Fruit fly (Drosophila melanogaster): Measurements from ENCODE around the gene Snap24.

Snap24 gene

dm6 chr3R:9771519-9771972 is 8.6 kb upstream of the Snap24 start, which contains the start of gene CG9471 (continued):
- TF ChIP-seq CG13894 (tag; optimal IDR thresholded peaks at IDR 0.05) (peak; percentile 87), Stat92E (GFP tag; optimal IDR thresholded peaks at IDR 0.05) (peak in 1 of 3 experiments; percentile 71), CG2712 (tag; optimal IDR thresholded peaks at IDR 0.05) (peak; percentile 92), fd3F (GFP tag; optimal IDR thresholded peaks at IDR 0.05) (peak; percentile 89), CG32767 (GFP tag; IDR thresholded peaks at IDR 0.05) (peak; percentile 88; the same call in 1 of the 2 replicates), vfl (GFP tag; optimal IDR thresholded peaks at IDR 0.05) (peak; percentile 82), Ssrp (tag; optimal IDR thresholded peaks at IDR 0.05) (peak; percentile 87), Mrtf (GFP tag; IDR thresholded peaks at IDR 0.05) (peak; percentile 85), Dfd (GFP tag; optimal IDR thresholded peaks at IDR 0.05) (no peak), CG8765 (GFP tag; IDR thresholded peaks at IDR 0.05) (peak; percentile 70; the same call in 1 of the 2 replicates), Abd-B (GFP tag; optimal IDR thresholded peaks at IDR 0.05) (peak; percentile 90), MBD-R2 (GFP tag; IDR thresholded peaks at IDR 0.05) (peak; percentile 79), Fer1 (GFP tag; optimal IDR thresholded peaks at IDR 0.05) (peak; percentile 94), caup (GFP tag; optimal IDR thresholded peaks at IDR 0.05; ENCODE audit: severe bottlenecking) (peak; percentile 87), CG31224 (GFP tag; IDR thresholded peaks at IDR 0.05) (peak; percentile 83), Fer2 (tag; optimal IDR thresholded peaks at IDR 0.05) (peak; percentile 85), CG13296 (GFP tag; optimal IDR thresholded peaks at IDR 0.05) (peak; percentile 91), BEAF-32 (GFP tag; optimal IDR thresholded peaks at IDR 0.05) (peak; percentile 37), emc (GFP tag; optimal IDR thresholded peaks at IDR 0.05) (peak; percentile 70), pita (GFP tag; optimal IDR thresholded peaks at IDR 0.05) (no peak), nom (GFP tag; optimal IDR thresholded peaks at IDR 0.05) (peak; percentile 86), CG10366 (GFP tag; IDR thresholded peaks at IDR 0.05) (peak; percentile 93), Hmr (GFP tag; optimal IDR thresholded peaks at IDR 0.05) (peak; percentile 92), her (GFP tag; optimal IDR thresholded peaks at IDR 0.05) (peak; percentile 81), cas (GFP tag; IDR thresholded peaks at IDR 0.05) (peak; percentile 91), oc (tag; optimal IDR thresholded peaks at IDR 0.05) (peak; percentile 83), sc (optimal IDR thresholded peaks at IDR 0.05) (no peak), sc (GFP tag; optimal IDR thresholded peaks at IDR 0.05) (peak; percentile 78), jigr1 (GFP tag; IDR thresholded peaks at IDR 0.05) (peak; percentile 80; the same call in 2 of the 3 replicates), Chrac-16 (GFP tag; optimal IDR thresholded peaks at IDR 0.05) (peak; percentile 92), fd102C (GFP tag; optimal IDR thresholded peaks at IDR 0.05) (peak; percentile 57), HLH4C (GFP tag; IDR thresholded peaks at IDR 0.05; ENCODE audit: partially characterized antibody) (peak; percentile 32; the same call in 1 of the 3 replicates), NfI (GFP tag; optimal IDR thresholded peaks at IDR 0.05) (peak; percentile 91), CG42726 (GFP tag; IDR thresholded peaks at IDR 0.05; ENCODE audit: partially characterized antibody) (no peak), stc (GFP tag; IDR thresholded peaks at IDR 0.05) (peak; percentile 94), Fer3 (tag; optimal IDR thresholded peaks at IDR 0.05) (peak; percentile 94), CG7963 (GFP tag; IDR thresholded peaks at IDR 0.05; ENCODE audit: partially characterized antibody) (no peak), CG11398 (GFP tag; optimal IDR thresholded peaks at IDR 0.05) (peak; percentile 35), CG12219 (GFP tag; optimal IDR thresholded peaks at IDR 0.05) (peak; percentile 86), rib (GFP tag; IDR thresholded peaks at IDR 0.05) (peak; percentile 81), CG11504 (tag; optimal IDR thresholded peaks at IDR 0.05) (peak; percentile 92), CG4360 (GFP tag; IDR thresholded peaks at IDR 0.05) (peak; percentile 61), CG3995 (GFP tag; optimal IDR thresholded peaks at IDR 0.05) (peak; percentile 69), toy (GFP tag; IDR thresholded peaks at IDR 0.05) (peak; percentile 76; the same call in 1 of the 2 replicates), CG5953 (GFP tag; IDR thresholded peaks at IDR 0.05) (peak; percentile 83), nerfin-1 (tag; optimal IDR thresholded peaks at IDR 0.05) (peak; percentile 80), CrebB (tag; optimal IDR thresholded peaks at IDR 0.05) (peak; percentile 88), CG1832 (GFP tag; optimal IDR thresholded peaks at IDR 0.05) (no peak), CG2129 (GFP tag; IDR thresholded peaks at IDR 0.05; ENCODE audit: partially characterized antibody) (no peak)

All from whole organism, embryonic.